Fruit fly (Drosophila melanogaster): Measurements from ENCODE around the gene CG2887.

The CG2887 gene

dm6 chrX:10474625-10475024, 3.7 kb downstream of the CG2887 start, which contains the start of gene nocte (continued):
- peak; percentile 88 for TF ChIP-seq CG2116 (GFP tag; optimal IDR thresholded peaks at IDR 0.05)
- TF ChIP-seq CG6813 (GFP tag; optimal IDR thresholded peaks at IDR 0.05): no peak
- no peak for TF ChIP-seq pnt (GFP tag; optimal IDR thresholded peaks at IDR 0.05)
- peak; percentile 42 for TF ChIP-seq zfh2 (GFP tag; optimal IDR thresholded peaks at IDR 0.05)
- TF ChIP-seq CG7839 (tag; optimal IDR thresholded peaks at IDR 0.05): no peak
- TF ChIP-seq stwl (tag; optimal IDR thresholded peaks at IDR 0.05): peak; percentile 67
- no peak for TF ChIP-seq CG3163 (GFP tag; optimal IDR thresholded peaks at IDR 0.05)
- no peak for TF ChIP-seq grn (GFP tag; optimal IDR thresholded peaks at IDR 0.05)
- TF ChIP-seq nom (GFP tag; optimal IDR thresholded peaks at IDR 0.05): no peak
- TF ChIP-seq CG6765 (GFP tag; optimal IDR thresholded peaks at IDR 0.05): no peak
- no peak for TF ChIP-seq CG31388 (GFP tag; optimal IDR thresholded peaks at IDR 0.05)
- TF ChIP-seq CG10565 (GFP tag; optimal IDR thresholded peaks at IDR 0.05): no peak
- no peak for TF ChIP-seq bcd (GFP tag; optimal IDR thresholded peaks at IDR 0.05)
- peak; percentile 66 for TF ChIP-seq Sry-δ (GFP tag; optimal IDR thresholded peaks at IDR 0.05)
- TF ChIP-seq ci (GFP tag; IDR thresholded peaks at IDR 0.05): 0 out of 3 replicates have a peak, but pooled peaks have one; percentile 6
- TF ChIP-seq CG5953 (GFP tag; IDR thresholded peaks at IDR 0.05): no peak
- no peak for TF ChIP-seq Adf1 (GFP tag; IDR thresholded peaks at IDR 0.05)
- 0 out of 2 replicates have a peak, but pooled peaks have one; percentile 8 for TF ChIP-seq gt (GFP tag; IDR thresholded peaks at IDR 0.05)
- TF ChIP-seq salm (tag; optimal IDR thresholded peaks at IDR 0.05): no peak
- TF ChIP-seq Atf3 (GFP tag; optimal IDR thresholded peaks at IDR 0.05): no peak
- no peak for TF ChIP-seq CG16863 (GFP tag; optimal IDR thresholded peaks at IDR 0.05)
- peak; percentile 0 for TF ChIP-seq gfzf (GFP tag; optimal IDR thresholded peaks at IDR 0.05)
- TF ChIP-seq Ptx1 (GFP tag; IDR thresholded peaks at IDR 0.05): no peak
- TF ChIP-seq CG33213 (GFP tag; optimal IDR thresholded peaks at IDR 0.05): peak; percentile 1
- peak; percentile 62 for TF ChIP-seq Elba2 (GFP tag; optimal IDR thresholded peaks at IDR 0.05)
- no peak for TF ChIP-seq Ada2b (GFP tag; IDR thresholded peaks at IDR 0.05)
- peak; percentile 58 for TF ChIP-seq slbo (GFP tag; IDR thresholded peaks at IDR 0.05)
- TF ChIP-seq sens-2 (GFP tag; IDR thresholded peaks at IDR 0.05): no peak
- TF ChIP-seq Opbp (GFP tag; IDR thresholded peaks at IDR 0.05; ENCODE audit: partially characterized antibody): peak; percentile 29; the same call in 1 of the 3 replicates
- TF ChIP-seq Dip3 (GFP tag; optimal IDR thresholded peaks at IDR 0.05): peak; percentile 1
- TF ChIP-seq CG7963 (GFP tag; IDR thresholded peaks at IDR 0.05; ENCODE audit: partially characterized antibody): no peak
- no peak for TF ChIP-seq esg (GFP tag; conservative IDR thresholded peaks at IDR 0.05)
- TF ChIP-seq CG8924 (tag; optimal IDR thresholded peaks at IDR 0.05): peak; percentile 10
- peak; percentile 37; the same call in 1 of the 3 replicates for TF ChIP-seq CG14860 (GFP tag; IDR thresholded peaks at IDR 0.05; ENCODE audit: partially characterized antibody)
- TF ChIP-seq shn (GFP tag; optimal IDR thresholded peaks at IDR 0.05): no peak
- no peak for TF ChIP-seq CG10267 (tag; optimal IDR thresholded peaks at IDR 0.05)
- TF ChIP-seq Sin3A (optimal IDR thresholded peaks at IDR 0.05): peak; percentile 53
- TF ChIP-seq zen (tag; optimal IDR thresholded peaks at IDR 0.05): peak; percentile 12
- no peak for TF ChIP-seq pan (optimal IDR thresholded peaks at IDR 0.05)
- no peak for TF ChIP-seq pan (GFP tag; optimal IDR thresholded peaks at IDR 0.05 in 1 of 2, IDR thresholded peaks at IDR 0.05 in 1 of 2)
- peak; percentile 35 for TF ChIP-seq bab2 (GFP tag; optimal IDR thresholded peaks at IDR 0.05)
- TF ChIP-seq Stat92E (GFP tag; optimal IDR thresholded peaks at IDR 0.05): no peak
- TF ChIP-seq CG2129 (GFP tag; IDR thresholded peaks at IDR 0.05; ENCODE audit: partially characterized antibody): 0 out of 2 replicates have a peak, but pooled peaks have one; percentile 20
- no peak for TF ChIP-seq tx (GFP tag; optimal IDR thresholded peaks at IDR 0.05)
- TF ChIP-seq amos (GFP tag; IDR thresholded peaks at IDR 0.05; ENCODE audit: partially characterized antibody): peak; percentile 36; the same call in 1 of the 2 replicates
- 0 out of 3 replicates have a peak, but pooled peaks have one; percentile 37 for TF ChIP-seq hb (GFP tag; IDR thresholded peaks at IDR 0.05; ENCODE audit: partially characterized antibody)
- no peak for TF ChIP-seq CG1792 (GFP tag; optimal IDR thresholded peaks at IDR 0.05)
- peak; percentile 6 for TF ChIP-seq grau (tag; optimal IDR thresholded peaks at IDR 0.05)
- TF ChIP-seq Dll (GFP tag; IDR thresholded peaks at IDR 0.05; ENCODE audit: partially characterized antibody): peak; percentile 71
- peak; percentile 18 for TF ChIP-seq Lhr (GFP tag; optimal IDR thresholded peaks at IDR 0.05)
- TF ChIP-seq CG1603 (tag; optimal IDR thresholded peaks at IDR 0.05): peak; percentile 54
